Worm (Caenorhabditis elegans): ENCODE measurements around the gene mev-1.

Gene mev-1

DNA sequence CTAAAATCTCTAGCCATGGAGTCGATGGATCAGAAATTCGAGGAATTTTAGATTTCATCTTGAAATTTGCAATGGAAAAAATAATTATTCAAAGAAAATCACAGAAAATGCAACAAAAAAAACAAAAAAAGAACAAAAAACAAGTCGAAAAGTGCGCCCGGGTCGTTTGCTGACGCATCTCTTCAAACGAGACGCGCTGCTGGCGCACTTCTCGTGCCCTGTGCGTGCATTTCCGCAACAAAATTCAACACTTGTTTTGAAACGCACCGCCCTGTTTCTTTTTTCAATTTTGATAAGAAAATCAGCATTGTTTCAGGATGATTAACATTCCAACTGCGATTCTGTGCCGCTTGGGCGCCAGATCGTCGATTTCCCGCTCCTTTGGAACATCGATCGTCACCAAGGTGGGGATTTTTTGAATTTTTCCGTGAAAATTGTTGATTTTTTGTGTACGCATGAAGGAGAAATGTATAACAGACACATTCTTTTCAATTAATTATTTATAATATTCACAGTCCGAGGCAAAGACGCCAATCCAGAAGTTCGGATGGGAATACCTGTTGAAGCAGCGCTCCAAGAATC is at the start of gene mev-1, which contains the start of gene jmjd-4 (continued):
- TF ChIP-seq lin-15B (tag; optimal IDR thresholded peaks at IDR 0.05) (no peak), mdt-29 (GFP tag; IDR thresholded peaks at IDR 0.05) (peak; percentile 78), unc-62 (GFP tag; optimal IDR thresholded peaks at IDR 0.05 in 1 of 2) (no peak), unc-62 (tag; optimal IDR thresholded peaks at IDR 0.05) (no peak), tra-1 (GFP tag; IDR thresholded peaks at IDR 0.05) (peak; percentile 82)

DNA sequence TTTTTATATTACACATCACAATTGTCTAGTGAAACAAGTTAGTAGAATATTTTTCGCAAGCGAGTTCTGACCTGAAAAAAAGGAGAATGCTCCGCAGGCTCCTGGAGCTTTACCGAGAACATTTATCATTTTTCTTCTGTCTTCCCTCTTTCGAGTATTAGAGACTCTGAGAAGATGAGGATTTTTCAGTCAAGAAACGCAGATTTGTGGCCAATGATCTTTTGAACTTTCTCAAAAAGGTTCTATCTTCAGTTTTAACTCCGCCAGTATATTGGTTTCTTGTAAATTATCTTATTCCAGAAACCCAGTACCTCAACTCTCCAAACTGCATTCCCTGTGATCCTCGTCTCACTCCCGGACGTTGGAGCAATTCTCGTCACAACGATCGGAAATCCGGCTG is 48.5 kb upstream of the mev-1 start, which contains the start of gene K10G9.2:
Gene K10G9.2, plus strand, starts transcription at position 301 of the 400 bp plus-strand sequence.
- TF ChIP-seq F44E2.7 (GFP tag; IDR thresholded peaks at IDR 0.05) (no peak), zip-11 (GFP tag; IDR thresholded peaks at IDR 0.05) (no peak), ZK337.2 (GFP tag; IDR thresholded peaks at IDR 0.05) (no peak), D1046.2 (GFP tag; IDR thresholded peaks at IDR 0.05) (no peak), mes-2 (tag; optimal IDR thresholded peaks at IDR 0.05; ENCODE audit: poor library complexity, severe bottlenecking) (no peak), lir-3 (tag; optimal IDR thresholded peaks at IDR 0.05) (no peak), daf-12 (tag; optimal IDR thresholded peaks at IDR 0.05) (no peak), mep-1 (tag; optimal IDR thresholded peaks at IDR 0.05) (no peak), zfp-3 (GFP tag; conservative IDR thresholded peaks at IDR 0.05) (no peak), lim-7 (GFP tag; IDR thresholded peaks at IDR 0.05) (no peak), rbr-2 (tag; optimal IDR thresholded peaks at IDR 0.05) (no peak), tra-1 (GFP tag; IDR thresholded peaks at IDR 0.05) (no peak)

DNA sequence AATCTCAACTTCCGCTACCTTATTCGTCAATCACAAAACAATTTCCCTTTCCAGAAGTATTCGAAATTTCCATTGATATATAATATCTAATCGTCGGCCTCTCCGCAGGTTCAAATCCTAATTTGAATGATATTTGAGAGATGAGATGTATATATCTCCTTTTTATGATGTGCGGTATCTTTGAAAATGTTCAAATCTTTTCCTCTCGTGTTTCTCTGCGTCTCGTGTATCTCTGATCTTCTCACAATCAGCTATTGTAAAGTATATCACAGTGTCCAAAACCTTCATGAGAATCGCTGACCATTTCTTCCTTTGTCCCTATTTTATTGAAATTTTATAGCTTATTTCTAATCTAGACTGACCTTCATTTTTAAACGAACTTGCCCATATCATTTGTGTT is 44.3 kb upstream of the mev-1 start:
- TF ChIP-seq nhr-10 (tag; optimal IDR thresholded peaks at IDR 0.05) = no peak
- TF ChIP-seq egl-27 (tag; optimal IDR thresholded peaks at IDR 0.05) = no peak
- no peak for TF ChIP-seq fkh-10 (GFP tag; optimal IDR thresholded peaks at IDR 0.05)
- TF ChIP-seq D1046.2 (GFP tag; IDR thresholded peaks at IDR 0.05) = no peak
- TF ChIP-seq mdl-1 (tag; optimal IDR thresholded peaks at IDR 0.05) = peak in 1 of 2 experiments; percentile 9
- TF ChIP-seq attf-4 (tag; optimal IDR thresholded peaks at IDR 0.05) = no peak
- TF ChIP-seq mes-2 (tag; optimal IDR thresholded peaks at IDR 0.05; ENCODE audit: poor library complexity, severe bottlenecking) = no peak
- no peak for TF ChIP-seq daf-16 (GFP tag; optimal IDR thresholded peaks at IDR 0.05)
- no peak for TF ChIP-seq daf-16 (tag; optimal IDR thresholded peaks at IDR 0.05)
- TF ChIP-seq unc-62 (GFP tag; optimal IDR thresholded peaks at IDR 0.05 in 1 of 2) = peak in 1 of 2 experiments; percentile 75
- no peak for TF ChIP-seq unc-62 (tag; optimal IDR thresholded peaks at IDR 0.05)

DNA sequence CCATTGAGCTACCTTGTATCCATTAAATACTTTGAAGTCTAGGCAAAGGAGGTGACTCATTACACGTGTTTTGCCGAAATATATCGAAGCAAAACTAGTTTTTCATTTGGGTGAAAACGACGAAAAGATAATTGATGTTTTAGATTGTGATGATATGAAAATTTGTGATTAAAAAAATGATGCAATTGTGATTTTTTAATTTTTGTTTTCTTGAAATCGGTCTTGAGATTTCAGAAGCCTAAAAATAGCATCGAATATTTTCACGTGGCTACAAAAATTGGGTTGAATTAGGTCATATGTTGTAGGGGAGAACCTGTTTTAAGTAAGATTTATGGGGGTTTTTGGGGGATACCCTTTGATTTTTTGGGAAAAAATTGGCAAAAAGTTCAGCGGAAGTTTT is 43.5 kb upstream of the mev-1 start:
- TF ChIP-seq lin-39 (tag; optimal IDR thresholded peaks at IDR 0.05) (no peak), hlh-11 (tag; optimal IDR thresholded peaks at IDR 0.05) (peak; percentile 6), mxl-2 (GFP tag; conservative IDR thresholded peaks at IDR 0.05) (no peak), ceh-44 (GFP tag; IDR thresholded peaks at IDR 0.05) (no peak), lsy-2 (tag; optimal IDR thresholded peaks at IDR 0.05) (peak in 1 of 2 experiments; percentile 20), nhr-111 (GFP tag; optimal IDR thresholded peaks at IDR 0.05) (no peak), mdt-29 (GFP tag; IDR thresholded peaks at IDR 0.05) (no peak), mdl-1 (tag; optimal IDR thresholded peaks at IDR 0.05) (peak in 1 of 2 experiments; percentile 62), unc-39 (tag; optimal IDR thresholded peaks at IDR 0.05) (no peak), hlh-30 (tag; optimal IDR thresholded peaks at IDR 0.05; ENCODE audit: insufficient read depth) (peak; percentile 52), mxl-3 (GFP tag; optimal IDR thresholded peaks at IDR 0.05) (peak; percentile 26), nhr-28 (tag; optimal IDR thresholded peaks at IDR 0.05) (peak; percentile 46), aha-1 (tag) (peak; percentile 74)

DNA sequence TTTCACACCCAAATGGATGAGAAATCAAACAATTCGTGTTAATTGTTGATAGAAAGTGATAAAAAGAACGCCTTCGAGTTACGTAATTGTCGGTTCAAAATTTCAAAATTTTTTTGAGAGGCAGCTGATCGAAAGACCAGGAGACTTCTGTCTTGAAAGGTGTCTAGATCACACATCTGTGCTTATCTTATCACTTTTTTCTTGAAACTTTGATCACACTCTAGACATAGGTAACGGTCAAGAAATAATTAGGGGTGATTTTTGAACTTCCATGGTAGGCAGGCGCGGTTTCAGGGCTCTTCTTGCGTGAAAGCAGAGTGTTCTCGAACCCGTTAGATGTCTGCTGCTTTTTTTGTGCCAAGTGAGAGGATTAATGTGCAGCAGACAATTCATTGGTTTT is 40.7 kb upstream of the mev-1 start:
- no peak for TF ChIP-seq pqm-1 (tag; optimal IDR thresholded peaks at IDR 0.05)
- no peak for TF ChIP-seq unc-130 (GFP tag; optimal IDR thresholded peaks at IDR 0.05)
- TF ChIP-seq spr-3 (GFP tag; optimal IDR thresholded peaks at IDR 0.05) = no peak
- TF ChIP-seq arid-1 (GFP tag; conservative IDR thresholded peaks at IDR 0.05) = no peak
- TF ChIP-seq mxl-2 (GFP tag; conservative IDR thresholded peaks at IDR 0.05) = no peak
- no peak for TF ChIP-seq fos-1 (tag; optimal IDR thresholded peaks at IDR 0.05)
- TF ChIP-seq zag-1 (tag; optimal IDR thresholded peaks at IDR 0.05) = no peak
- TF ChIP-seq dmd-6 (GFP tag; IDR thresholded peaks at IDR 0.05) = peak; percentile 35
- TF ChIP-seq lim-7 (GFP tag; IDR thresholded peaks at IDR 0.05) = 0 out of 2 replicates have a peak, but pooled peaks have one; percentile 42
- TF ChIP-seq Y48G9A.11 (GFP tag; IDR thresholded peaks at IDR 0.05) = no peak
- TF ChIP-seq lir-3 (tag; optimal IDR thresholded peaks at IDR 0.05) = no peak
- TF ChIP-seq pha-4 (GFP tag; IDR thresholded peaks at IDR 0.05) = no peak
- TF ChIP-seq pha-4 (tag; optimal IDR thresholded peaks at IDR 0.05) = no peak
- TF ChIP-seq sdz-12 (GFP tag; optimal IDR thresholded peaks at IDR 0.05) = no peak
- TF ChIP-seq unc-62 (GFP tag; optimal IDR thresholded peaks at IDR 0.05 in 1 of 2) = no peak
- TF ChIP-seq unc-62 (tag; optimal IDR thresholded peaks at IDR 0.05) = no peak

Measured in whole organism, L4 larva.